Fruit fly (Drosophila melanogaster) whole organism, embryonic: Measurements from ENCODE around the gene alpha-Est3.

Experiments
- CG10321 ChIP-seq: fragments of 200-800 bp; sonication (Bioruptor generic); IDR thresholded peaks from 2 replicates; pipeline ENCODE4 v1.3.6; 2022; ENCODE audit warnings: missing biosample characterization, missing genetic modification characterization
- CG12769 ChIP-seq: fragments of 200-800 bp; sonication (Bioruptor generic); optimal IDR thresholded peaks from 2 replicates; lab custom pipeline; 2019; ENCODE audit warnings: missing biosample characterization, mild to moderate bottlenecking, missing genetic modification characterization, moderate library complexity
- CG15269 ChIP-seq: fragments of 200-800 bp; sonication (Bioruptor generic); optimal IDR thresholded peaks from 2 replicates; lab custom pipeline; 2018; ENCODE audit warnings: missing biosample characterization, mild to moderate bottlenecking, missing genetic modification characterization, moderate library complexity
- CG1832 ChIP-seq: fragments of 200-800 bp; sonication (Bioruptor generic); optimal IDR thresholded peaks from 2 replicates; lab custom pipeline; 2017; ENCODE audit warnings: missing biosample characterization, mild to moderate bottlenecking, missing genetic modification characterization, inconsistent platforms
- CG18764 ChIP-seq: fragments of 200-800 bp; sonication (Bioruptor generic); optimal IDR thresholded peaks from 3 replicates; lab custom pipeline; 2016; ENCODE audit warnings: missing biosample characterization, missing genetic modification characterization
- CG2199 ChIP-seq: fragments of 200-800 bp; sonication (Bioruptor generic); IDR thresholded peaks from 3 replicates; pipeline ENCODE4 v1.3.6; 2022; ENCODE audit warnings: missing biosample characterization, missing genetic modification characterization
- CG2678 ChIP-seq: fragments of 200-800 bp; sonication (Bioruptor generic); optimal IDR thresholded peaks from 3 replicates; lab custom pipeline; 2019; ENCODE audit warnings: missing biosample characterization, mild to moderate bottlenecking, missing genetic modification characterization, moderate library complexity
- CG31365 ChIP-seq: fragments of 200-800 bp; sonication (Bioruptor generic); optimal IDR thresholded peaks from 2 replicates; lab custom pipeline; 2018; ENCODE audit warnings: missing biosample characterization, mild to moderate bottlenecking, missing genetic modification characterization
- CG3163 ChIP-seq: fragments of 200-800 bp; sonication (Bioruptor generic); optimal IDR thresholded peaks from 3 replicates; lab custom pipeline; 2016; ENCODE audit warnings: missing biosample characterization, missing genetic modification characterization
- CG3281 ChIP-seq: fragments of 200-800 bp; sonication (Bioruptor generic); optimal IDR thresholded peaks from 3 replicates; lab custom pipeline; 2017; ENCODE audit warnings: missing biosample characterization, mild to moderate bottlenecking, missing genetic modification characterization
- CG3407 ChIP-seq: fragments of 200-800 bp; sonication (Bioruptor generic); optimal IDR thresholded peaks from 2 replicates; lab custom pipeline; 2018; ENCODE audit warnings: missing biosample characterization, mild to moderate bottlenecking, missing genetic modification characterization
- CG34376 ChIP-seq: fragments of 200-800 bp; sonication (Bioruptor generic); optimal IDR thresholded peaks from 2 replicates; lab custom pipeline; 2018; ENCODE audit warnings: missing biosample characterization, mild to moderate bottlenecking, missing genetic modification characterization
- CG43689 ChIP-seq: fragments of 200-800 bp; sonication (Bioruptor generic); IDR thresholded peaks from 2 replicates; pipeline ENCODE4 v1.3.6; 2022; ENCODE audit warnings: missing biosample characterization, missing genetic modification characterization
- CG4707 ChIP-seq: fragments of 200-800 bp; sonication (Bioruptor generic); optimal IDR thresholded peaks from 2 replicates; lab custom pipeline; 2018; ENCODE audit warnings: missing biosample characterization, mild to moderate bottlenecking, missing genetic modification characterization, moderate library complexity
- CG6175 ChIP-seq: fragments of 200-800 bp; sonication (Bioruptor generic); IDR thresholded peaks from 3 replicates; pipeline ENCODE4 v1.3.6; 2022; ENCODE audit warnings: missing biosample characterization, missing genetic modification characterization
- CG6689 ChIP-seq: fragments of 200-800 bp; sonication (Bioruptor generic); IDR thresholded peaks from 2 replicates; pipeline ENCODE4 v1.3.6; 2022; ENCODE audit warnings: missing biosample characterization, missing genetic modification characterization
- CG7357 ChIP-seq: fragments of 200-800 bp; sonication (Bioruptor generic); IDR thresholded peaks from 3 replicates; pipeline ENCODE4 v1.3.6; 2022; ENCODE audit warnings: missing biosample characterization, missing genetic modification characterization
- CG7963 ChIP-seq: fragments of 200-800 bp; sonication (Bioruptor generic); IDR thresholded peaks from 3 replicates; pipeline ENCODE4 v1.3.6; 2022; ENCODE audit warnings: missing biosample characterization, missing genetic modification characterization; ENCODE audit not compliant: partially characterized antibody
- CG8089 ChIP-seq: fragments of 200-800 bp; sonication (Bioruptor generic); optimal IDR thresholded peaks from 3 replicates; lab custom pipeline; 2016; ENCODE audit warnings: missing biosample characterization, missing genetic modification characterization
- CG8359 ChIP-seq: fragments of 200-800 bp; sonication (Bioruptor generic); optimal IDR thresholded peaks from 2 replicates; lab custom pipeline; 2017; ENCODE audit warnings: missing biosample characterization, mild to moderate bottlenecking, missing genetic modification characterization, borderline replicate concordance
- CG9797 ChIP-seq: fragments of 200-800 bp; sonication (Bioruptor generic); optimal IDR thresholded peaks from 3 replicates; lab custom pipeline; 2018; ENCODE audit warnings: missing biosample characterization, mild to moderate bottlenecking, missing genetic modification characterization
- CTCF ChIP-seq: fragments of 200-800 bp; sonication (Bioruptor generic); optimal IDR thresholded peaks from 2 replicates; lab custom pipeline; 2017; ENCODE audit warnings: missing biosample characterization, mild to moderate bottlenecking, missing genetic modification characterization, moderate library complexity
- Deaf1 ChIP-seq: fragments of 200-800 bp; optimal IDR thresholded peaks from 3 replicates; lab custom pipeline; 2019; ENCODE audit warnings: missing biosample characterization, mild to moderate bottlenecking, missing genetic modification characterization, moderate library complexity
- Dfd ChIP-seq, 2 experiments: fragments of >200 bp; optimal IDR thresholded peaks; 2 replicates each; lab custom pipeline; 2017; ENCODE audit warnings: missing biosample characterization in 2 of 2, missing genetic modification characterization in 2 of 2
- Dll ChIP-seq: fragments of 200-800 bp; sonication (Bioruptor generic); IDR thresholded peaks from 4 replicates; pipeline ENCODE4 v1.3.6; 2022; ENCODE audit warnings: missing biosample characterization, missing genetic modification characterization; ENCODE audit not compliant: partially characterized antibody
- Doc3 ChIP-seq: fragments of 200-800 bp; sonication (Bioruptor generic); IDR thresholded peaks from 3 replicates; pipeline ENCODE4 v1.3.6; 2022; ENCODE audit warnings: missing biosample characterization, missing genetic modification characterization; ENCODE audit not compliant: partially characterized antibody
- Dp ChIP-seq: fragments of 200-800 bp; sonication (Bioruptor generic); optimal IDR thresholded peaks from 2 replicates; lab custom pipeline; 2018; ENCODE audit warnings: missing biosample characterization, mild to moderate bottlenecking, missing genetic modification characterization, moderate library complexity
- Elba2 ChIP-seq: fragments of 200-800 bp; sonication (Bioruptor generic); optimal IDR thresholded peaks from 3 replicates; lab custom pipeline; 2016; ENCODE audit warnings: missing biosample characterization, missing genetic modification characterization
- HHEX ChIP-seq: fragments of 200-800 bp; sonication (Bioruptor generic); optimal IDR thresholded peaks from 3 replicates; lab custom pipeline; 2017; ENCODE audit warnings: missing biosample characterization, mild to moderate bottlenecking, missing genetic modification characterization, missing genetic modification reagents
- Mrtf ChIP-seq: fragments of 200-800 bp; sonication (Bioruptor generic); IDR thresholded peaks from 3 replicates; pipeline ENCODE4 v1.3.6; 2022; ENCODE audit warnings: missing biosample characterization, missing genetic modification characterization
- Neu2 ChIP-seq: fragments of 200-800 bp; sonication (Bioruptor generic); optimal IDR thresholded peaks from 3 replicates; lab custom pipeline; 2016; ENCODE audit warnings: missing biosample characterization, missing genetic modification characterization, borderline replicate concordance
- Scr ChIP-seq: fragments of 200-800 bp; sonication (Bioruptor generic); IDR thresholded peaks from 2 replicates; pipeline ENCODE4 v1.3.6; 2022; ENCODE audit warnings: missing biosample characterization, missing genetic modification characterization; ENCODE audit not compliant: partially characterized antibody
- Sox102F ChIP-seq: fragments of 200-800 bp; sonication (Bioruptor generic); optimal IDR thresholded peaks from 2 replicates; lab custom pipeline; 2018; ENCODE audit warnings: missing biosample characterization, mild to moderate bottlenecking, missing genetic modification characterization, moderate library complexity
- ac ChIP-seq: fragments of 200-800 bp; sonication (Bioruptor generic); optimal IDR thresholded peaks from 3 replicates; lab custom pipeline; 2017; ENCODE audit warnings: missing biosample characterization, mild to moderate bottlenecking, missing genetic modification characterization
- bbx ChIP-seq: fragments of 200-800 bp; sonication (Bioruptor generic); IDR thresholded peaks from 2 replicates; pipeline ENCODE4 v1.3.6; 2022; ENCODE audit warnings: missing biosample characterization, missing genetic modification characterization; ENCODE audit not compliant: partially characterized antibody
- cad ChIP-seq: fragments of >200 bp; optimal IDR thresholded peaks from 2 replicates; lab custom pipeline; 2017; ENCODE audit warnings: missing biosample characterization, missing genetic modification characterization
- chn ChIP-seq: fragments of 200-800 bp; sonication (Bioruptor generic); optimal IDR thresholded peaks from 2 replicates; lab custom pipeline; 2016; ENCODE audit warnings: missing biosample characterization, missing genetic modification characterization
- crp ChIP-seq, 2 experiments: fragments of 200-800 bp; sonication (Bioruptor generic); optimal IDR thresholded peaks; 2 replicates in 1 of 2; 3 replicates in 1 of 2; lab custom pipeline; 2017; ENCODE audit warnings: missing biosample characterization in 2 of 2, missing genetic modification characterization in 2 of 2, mild to moderate bottlenecking in 1 of 2, moderate library complexity in 1 of 2
- kay ChIP-seq: fragments of 200-800 bp; sonication (Bioruptor generic); optimal IDR thresholded peaks from 2 replicates; lab custom pipeline; 2016; ENCODE audit warnings: missing biosample characterization, missing genetic modification characterization
- lbe ChIP-seq: fragments of 200-800 bp; sonication (Bioruptor generic); optimal IDR thresholded peaks from 2 replicates; lab custom pipeline; 2016; ENCODE audit warnings: missing biosample characterization, mild to moderate bottlenecking, missing genetic modification characterization
- lov ChIP-seq, 2 experiments: fragments of 200-800 bp in 1 of 2; fragments of >200 bp in 1 of 2; sonication (Bioruptor generic) in 1 of 2; IDR thresholded peaks in 1 of 2; optimal IDR thresholded peaks in 1 of 2; 2 replicates in 1 of 2; 3 replicates in 1 of 2; pipeline versions ENCODE4 v1.3.6 to Lab custom; 2017 to 2022; ENCODE audit warnings: missing biosample characterization in 1 of 2, missing genetic modification characterization in 1 of 2
- rib ChIP-seq: fragments of 200-800 bp; sonication (Bioruptor generic); IDR thresholded peaks from 2 replicates; pipeline ENCODE4 v1.3.6; 2022; ENCODE audit warnings: missing biosample characterization, missing genetic modification characterization
- stwl ChIP-seq: fragments of 200-800 bp; sonication (Bioruptor generic); optimal IDR thresholded peaks from 3 replicates; lab custom pipeline; 2018; ENCODE audit warnings: missing biosample characterization, mild to moderate bottlenecking, missing genetic modification characterization, moderate library complexity
- unc-4 ChIP-seq: fragments of 200-800 bp; sonication (Bioruptor generic); IDR thresholded peaks from 2 replicates; pipeline ENCODE4 v1.3.6; 2022; ENCODE audit warnings: missing biosample characterization, missing genetic modification characterization; ENCODE audit not compliant: partially characterized antibody
- usp ChIP-seq: fragments of >200 bp; optimal IDR thresholded peaks from 2 replicates; lab custom pipeline; 2017; ENCODE audit warnings: missing biosample characterization, missing genetic modification characterization
- vfl ChIP-seq: fragments of 200-800 bp; sonication (Bioruptor generic); optimal IDR thresholded peaks from 2 replicates; lab custom pipeline; 2016; ENCODE audit warnings: missing biosample characterization, missing genetic modification characterization
- zen ChIP-seq: fragments of 200-800 bp; sonication (Bioruptor generic); optimal IDR thresholded peaks from 3 replicates; lab custom pipeline; 2018; ENCODE audit warnings: missing biosample characterization, mild to moderate bottlenecking, missing genetic modification characterization, moderate library complexity

The alpha-Est3 gene

dm6 chr3R:7548808-7549744 lies 7.6 kb upstream of the alpha-Est3 start, which contains the start of gene alpha-Est1 (continued):
- TF ChIP-seq Dp (peak; percentile 45), usp (GFP tag; lab: Kevin White, UChicago) (no peak), CG2678 (tag; lab: Kevin White, UChicago) (no peak), CG3163 (no peak), zen (tag; lab: Kevin White, UChicago) (peak; percentile 94), unc-4 (GFP tag; lab: Robert Waterston, UW) (no peak), CG34376 (GFP tag; lab: Kevin White, UChicago) (peak; percentile 29), HHEX (GFP tag; lab: Kevin White, UChicago) (no peak), chn (GFP tag; lab: Kevin White, UChicago) (no peak), Dfd (GFP tag; optimal IDR thresholded peaks at IDR 0.05; lab: Kevin White, UChicago) (no peak), cad (no peak), CTCF (no peak), CG1832 (GFP tag; lab: Kevin White, UChicago) (no peak), bbx (GFP tag; lab: Robert Waterston, UW) (no peak), CG15269 (no peak), Elba2 (GFP tag; lab: Kevin White, UChicago) (no peak), Scr (GFP tag; lab: Robert Waterston, UW) (no peak), Mrtf (no peak), CG3281 (no peak), Neu2 (GFP tag; lab: Kevin White, UChicago) (no peak), CG2199 (GFP tag; lab: Robert Waterston, UW) (0 out of 3 replicates have a peak, but pooled peaks have one; percentile 16), CG31365 (tag; lab: Kevin White, UChicago) (peak; percentile 89), vfl (no peak), lbe (no peak), CG6689 (GFP tag; lab: Robert Waterston, UW) (no peak), stwl (peak; percentile 69), CG4707 (GFP tag; lab: Kevin White, UChicago) (no peak), ac (GFP tag; lab: Kevin White, UChicago) (no peak), Deaf1 (tag; lab: Kevin White, UChicago) (peak; percentile 72), CG9797 (GFP tag; lab: Kevin White, UChicago) (no peak), crp (GFP tag; optimal IDR thresholded peaks at IDR 0.05; lab: Kevin White, UChicago) (peak in 1 of 2 experiments; percentile 24), rib (GFP tag; lab: Robert Waterston, UW) (0 out of 2 replicates have a peak, but pooled peaks have one; percentile 11), CG12769 (tag; lab: Kevin White, UChicago) (no peak), CG3407 (GFP tag; lab: Kevin White, UChicago) (no peak), CG43689 (no peak), lov (optimal IDR thresholded peaks at IDR 0.05; lab: Kevin White, UChicago) (no peak), lov (GFP tag; IDR thresholded peaks at IDR 0.05; lab: Robert Waterston, UW) (no peak), CG8359 (GFP tag; lab: Kevin White, UChicago) (no peak), Dll (no peak), Sox102F (GFP tag; lab: Kevin White, UChicago) (no peak), CG18764 (GFP tag; lab: Kevin White, UChicago) (no peak), CG10321 (GFP tag; lab: Robert Waterston, UW) (no peak), CG7357 (no peak), CG8089 (GFP tag; lab: Kevin White, UChicago) (no peak), Doc3 (GFP tag; lab: Robert Waterston, UW) (no peak), CG6175 (GFP tag; lab: Robert Waterston, UW) (0 out of 3 replicates have a peak, but pooled peaks have one; percentile 33), CG7963 (GFP tag; lab: Robert Waterston, UW) (no peak), kay (GFP tag; lab: Kevin White, UChicago) (no peak)
